Fruit fly (Drosophila melanogaster): ENCODE measurements around the gene Ppox.

DNA sequence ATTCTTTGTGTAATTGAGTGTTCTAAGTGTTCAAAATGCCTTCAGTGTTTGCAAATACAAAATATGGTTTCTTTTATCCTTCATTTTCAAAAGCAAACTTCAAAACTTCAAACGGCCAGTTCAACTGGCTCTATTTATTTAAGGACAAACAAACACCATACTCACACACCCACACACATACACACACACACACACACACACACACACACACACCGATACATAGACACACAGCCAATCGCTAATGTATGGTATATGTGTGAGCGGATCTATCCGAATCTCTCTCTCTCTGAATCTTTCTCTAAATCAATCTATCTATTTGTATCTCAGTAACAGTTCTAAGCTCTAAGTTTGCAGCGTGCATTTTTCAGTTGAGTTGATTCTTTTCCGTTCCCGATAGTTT, 31.2 kb upstream of the Ppox start:
- TF ChIP-seq CG7045 (GFP tag; optimal IDR thresholded peaks at IDR 0.05) (no peak), CG14711 (tag; optimal IDR thresholded peaks at IDR 0.05) (no peak), Mnt (GFP tag; optimal IDR thresholded peaks at IDR 0.05) (no peak), kay (GFP tag; ENCODE audit: borderline replicate concordance) (no peak), Clk (GFP tag; optimal IDR thresholded peaks at IDR 0.05) (no peak), CG7101 (tag; optimal IDR thresholded peaks at IDR 0.05) (no peak), CG33017 (tag; optimal IDR thresholded peaks at IDR 0.05) (no peak), CG11617 (GFP tag; optimal IDR thresholded peaks at IDR 0.05) (no peak), toe (GFP tag; optimal IDR thresholded peaks at IDR 0.05) (no peak)

All from whole organism, adult.